Worm (Caenorhabditis elegans): Measurements from ENCODE around the gene Y67D8C.7.

Gene Y67D8C.7

ce11 chrIV:3025874-3026609 lies 40.7 kb downstream of the Y67D8C.7 start:
- TF ChIP-seq mec-3 (tag; optimal IDR thresholded peaks at IDR 0.05; ENCODE audit: borderline replicate concordance) (no peak), hlh-13 (GFP tag; optimal IDR thresholded peaks at IDR 0.05) (no peak), ceh-48 (tag; optimal IDR thresholded peaks at IDR 0.05) (no peak)

- TF ChIP-seq F13H6.1 (tag; optimal IDR thresholded peaks at IDR 0.05) = no peak
- no peak for TF ChIP-seq npax-4 (tag; optimal IDR thresholded peaks at IDR 0.05)
- TF ChIP-seq ceh-30 (tag; optimal IDR thresholded peaks at IDR 0.05) = no peak
- no peak for TF ChIP-seq elt-4 (tag; optimal IDR thresholded peaks at IDR 0.05)
- TF ChIP-seq ref-2 (tag; optimal IDR thresholded peaks at IDR 0.05) = no peak
- TF ChIP-seq fkh-10 (GFP tag; optimal IDR thresholded peaks at IDR 0.05) = no peak
- TF ChIP-seq fax-1 (tag; optimal IDR thresholded peaks at IDR 0.05) = no peak
- TF ChIP-seq pha-2 (tag; optimal IDR thresholded peaks at IDR 0.05) = no peak
- no peak for TF ChIP-seq pax-1 (tag; optimal IDR thresholded peaks at IDR 0.05)
- no peak for TF ChIP-seq pha-4 (tag; optimal IDR thresholded peaks at IDR 0.05)
- TF ChIP-seq sox-2 (GFP tag; IDR thresholded peaks at IDR 0.05) = no peak
- no peak for TF ChIP-seq ceh-6 (GFP tag; optimal IDR thresholded peaks at IDR 0.05)
- TF ChIP-seq syd-9 (tag; optimal IDR thresholded peaks at IDR 0.05) = no peak
Observed at ce11 chrIV:3019438-3019837, 47.3 kb downstream of the Y67D8C.7 start, which contains the start of gene lin-22. TSS of gene lin-22 (plus strand) at chrIV:3019738.

ce11 chrIV:3018588-3018987 lies 48.1 kb downstream of the Y67D8C.7 start:
- no peak for TF ChIP-seq ceh-31 (tag; optimal IDR thresholded peaks at IDR 0.05)
- no peak for TF ChIP-seq ceh-19 (GFP tag; optimal IDR thresholded peaks at IDR 0.05)
- no peak for TF ChIP-seq K02D7.2 (tag; optimal IDR thresholded peaks at IDR 0.05)
- TF ChIP-seq elt-4 (tag; optimal IDR thresholded peaks at IDR 0.05) = no peak
- TF ChIP-seq pros-1 (tag; optimal IDR thresholded peaks at IDR 0.05) = no peak
- TF ChIP-seq unc-86 (tag; optimal IDR thresholded peaks at IDR 0.05) = no peak

ce11 chrIV:3016202-3016601 lies 50.5 kb downstream of the Y67D8C.7 start:
- TF ChIP-seq ama-1 (optimal IDR thresholded peaks at IDR 0.05) = no peak
- no peak for TF ChIP-seq ceh-6 (GFP tag; optimal IDR thresholded peaks at IDR 0.05)
- no peak for TF ChIP-seq dmd-4 (tag; optimal IDR thresholded peaks at IDR 0.05; ENCODE audit: borderline replicate concordance)
- TF ChIP-seq rnt-1 (tag; optimal IDR thresholded peaks at IDR 0.05) = no peak
- no peak for TF ChIP-seq elt-2 (tag; optimal IDR thresholded peaks at IDR 0.05)
- no peak for TF ChIP-seq pax-1 (tag; optimal IDR thresholded peaks at IDR 0.05)
- TF ChIP-seq ceh-34 (tag; optimal IDR thresholded peaks at IDR 0.05) = no peak
- TF ChIP-seq hlh-30 (tag; optimal IDR thresholded peaks at IDR 0.05; ENCODE audit: insufficient read depth) = no peak
- no peak for TF ChIP-seq pqm-1 (tag; optimal IDR thresholded peaks at IDR 0.05)
- TF ChIP-seq ahr-1 (tag; optimal IDR thresholded peaks at IDR 0.05) = no peak
- TF ChIP-seq fkh-6 (tag; optimal IDR thresholded peaks at IDR 0.05) = no peak
- TF ChIP-seq F13H6.1 (tag; optimal IDR thresholded peaks at IDR 0.05) = no peak
- TF ChIP-seq fkh-10 (GFP tag; optimal IDR thresholded peaks at IDR 0.05) = no peak
- no peak for TF ChIP-seq nfya-1 (tag; optimal IDR thresholded peaks at IDR 0.05)
- TF ChIP-seq lim-6 (tag; optimal IDR thresholded peaks at IDR 0.05) = no peak
- no peak for TF ChIP-seq madf-2 (tag; optimal IDR thresholded peaks at IDR 0.05)
